Fruit fly (Drosophila melanogaster): Measurements from ENCODE around the gene CG14015.

- TF ChIP-seq Sox102F (GFP tag; optimal IDR thresholded peaks at IDR 0.05) (no peak), CG34406 (GFP tag; optimal IDR thresholded peaks at IDR 0.05) (no peak)
Observed at dm6 chr2L:5550735-5551134, 11.7 kb upstream of the CG14015 start, which contains the start of gene CG14014.
